Fruit fly (Drosophila melanogaster) whole organism, wandering third instar larva: ENCODE results near the gene Notum.

ENCODE experiments used
- Abd-B ChIP-seq: fragments of >200 bp; optimal IDR thresholded peaks from 2 replicates; lab custom pipeline; 2017; ENCODE audit warnings: missing biosample characterization, missing genetic modification characterization
- dsf ChIP-seq: sonication (Bioruptor generic); optimal IDR thresholded peaks from 2 replicates; lab custom pipeline; 2016; ENCODE audit warnings: missing biosample characterization, missing genetic modification characterization, borderline replicate concordance

- no peak for TF ChIP-seq dsf (GFP tag; lab: Kevin White, UChicago)
- no peak for TF ChIP-seq Abd-B (GFP tag; lab: Kevin White, UChicago)
Measured at dm6 chr3L:16018251-16018583, 5.1 kb upstream of the Notum start.
